Worm (Caenorhabditis elegans): ENCODE results near the gene K05F6.10.

- TF ChIP-seq ztf-29 (GFP tag; IDR thresholded peaks at IDR 0.05) (no peak), flt-1 (GFP tag; IDR thresholded peaks at IDR 0.05) (no peak), ref-1 (GFP tag; conservative IDR thresholded peaks at IDR 0.05) (no peak), ztf-23 (GFP tag; IDR thresholded peaks at IDR 0.05) (no peak), tab-1 (GFP tag; IDR thresholded peaks at IDR 0.05) (no peak), T22C8.4 (GFP tag; IDR thresholded peaks at IDR 0.05) (no peak)
Measured at ce11 chrII:1561863-1562262, 14.1 kb downstream of the K05F6.10 start, which contains the start of gene K05F6.14.
